Worm (Caenorhabditis elegans) whole organism, L4 larva: ENCODE results near the gene F19H8.2.
A peak's percentile ranks its signal among the peaks of the same experiment; 100 is the strongest.

Source experiments
- F44E2.7 ChIP-seq: fragments of 200-800 bp; sonication (Bioruptor generic); IDR thresholded peaks from 2 replicates; pipeline ENCODE4 v2.1.2; 2022; ENCODE audit warnings: missing genetic modification characterization, missing compliant biosample characterization
- T20F7.1 ChIP-seq: fragments of 200-800 bp; sonication (Bioruptor generic); optimal IDR thresholded peaks from 2 replicates; lab custom pipeline; 2018; ENCODE audit warnings: mild to moderate bottlenecking, missing genetic modification characterization, missing compliant biosample characterization
- Y105C5A.15 ChIP-seq: fragments of 200-800 bp; sonication (Bioruptor generic); IDR thresholded peaks from 2 replicates; pipeline ENCODE4 v1.3.6; 2022; ENCODE audit warnings: missing genetic modification characterization, missing compliant biosample characterization
- Y75B8A.6 ChIP-seq: fragments of 200-800 bp; sonication (Bioruptor generic); IDR thresholded peaks from 2 replicates; pipeline ENCODE4 v1.3.6; 2022; ENCODE audit warnings: missing genetic modification reagents, missing genetic modification characterization, missing compliant biosample characterization
- aha-1 ChIP-seq: fragments of 150-350 bp; peaks from one replicate; lab custom pipeline; 2014; ENCODE audit warnings: missing biosample characterization, missing genetic modification characterization
- ama-1 ChIP-seq: fragments of 150-350 bp; optimal IDR thresholded peaks from 2 replicates; lab custom pipeline; 2014; ENCODE audit warnings: inconsistent platforms, mixed read lengths
- arid-1 ChIP-seq: fragments of 200-800 bp; sonication (Bioruptor generic); conservative IDR thresholded peaks from 2 replicates; pipeline ENCODE4 v1.3.6; 2022; ENCODE audit warnings: missing genetic modification reagents, missing genetic modification characterization, missing compliant biosample characterization
- ceh-20 ChIP-seq: fragments of 200-800 bp; sonication (Bioruptor generic); IDR thresholded peaks from 2 replicates; pipeline ENCODE4 v1.3.6; 2022; ENCODE audit warnings: missing genetic modification reagents, missing genetic modification characterization, missing compliant biosample characterization
- cey-2 ChIP-seq: sonication (generic microtip); optimal IDR thresholded peaks from 3 replicates; lab custom pipeline; 2017; ENCODE audit warnings: missing genetic modification characterization, mild to moderate bottlenecking, missing compliant biosample characterization, antibody characterized with exemption, borderline replicate concordance; ENCODE audit not compliant: insufficient read depth
- ctbp-1 ChIP-seq: fragments of 200-800 bp; sonication (Bioruptor generic); IDR thresholded peaks from 2 replicates; pipeline ENCODE4 v1.3.6; 2022; ENCODE audit warnings: missing genetic modification reagents, missing genetic modification characterization, missing compliant biosample characterization
- daf-16 ChIP-seq, 3 experiments: sonication (generic microtip); optimal IDR thresholded peaks; 2 replicates each; lab custom pipeline; 2016 to 2017; ENCODE audit warnings: missing genetic modification characterization in 3 of 3, missing genetic modification reagents in 3 of 3, mild to moderate bottlenecking in 2 of 3, missing compliant biosample characterization in 2 of 3, missing biosample characterization in 1 of 3, moderate library complexity in 1 of 3
- daf-19 ChIP-seq: fragments of 200-800 bp; sonication (Bioruptor generic); conservative IDR thresholded peaks from 2 replicates; pipeline ENCODE4 v1.3.6; 2022; ENCODE audit warnings: missing genetic modification characterization, missing compliant biosample characterization
- daf-8 ChIP-seq: fragments of 200-800 bp; sonication (Bioruptor generic); IDR thresholded peaks from 2 replicates; pipeline ENCODE4 v1.3.6; 2022; ENCODE audit warnings: missing genetic modification characterization, missing compliant biosample characterization
- dmd-6 ChIP-seq: fragments of 200-800 bp; sonication (Bioruptor generic); IDR thresholded peaks from 2 replicates; pipeline ENCODE4 v1.3.6; 2022; ENCODE audit warnings: missing genetic modification reagents, missing genetic modification characterization, missing compliant biosample characterization
- duxl-1 ChIP-seq: sonication (generic microtip); optimal IDR thresholded peaks from 2 replicates; lab custom pipeline; 2016; ENCODE audit warnings: mild to moderate bottlenecking, missing genetic modification characterization, moderate library complexity, missing compliant biosample characterization; ENCODE audit not compliant: poor library complexity
- dve-1 ChIP-seq: sonication (generic microtip); optimal IDR thresholded peaks from 2 replicates; lab custom pipeline; 2017; ENCODE audit warnings: antibody characterized with exemption, mild to moderate bottlenecking, missing genetic modification characterization, missing compliant biosample characterization; ENCODE audit not compliant: insufficient read depth
- hif-1 ChIP-seq, 2 experiments: sonication (generic microtip); optimal IDR thresholded peaks; 2 replicates each; lab custom pipeline; 2016 to 2017; ENCODE audit warnings: missing compliant biosample characterization in 2 of 2, missing genetic modification characterization in 2 of 2, missing genetic modification reagents in 2 of 2, missing genotype in 2 of 2, mild to moderate bottlenecking in 1 of 2
- hlh-30 ChIP-seq: sonication (generic microtip); optimal IDR thresholded peaks from 2 replicates; lab custom pipeline; 2017; ENCODE audit warnings: antibody characterized with exemption, mild to moderate bottlenecking, missing genetic modification characterization, missing compliant biosample characterization; ENCODE audit not compliant: insufficient read depth
- lin-13 ChIP-seq: fragments of 150-350 bp; optimal IDR thresholded peaks from 2 replicates; lab custom pipeline; 2014; ENCODE audit warnings: missing biosample characterization, missing genetic modification reagents, missing genetic modification characterization
- lsy-2 ChIP-seq, 2 experiments: fragments of 150-350 bp in 1 of 2; sonication (generic microtip) in 1 of 2; optimal IDR thresholded peaks; 2 replicates each; lab custom pipeline; 2014 to 2017; ENCODE audit warnings: missing biosample characterization in 2 of 2, missing genetic modification characterization in 2 of 2
- madf-9 ChIP-seq: fragments of 200-800 bp; sonication (Bioruptor generic); conservative IDR thresholded peaks from 2 replicates; pipeline ENCODE4 v1.3.6; 2022; ENCODE audit warnings: missing genetic modification reagents, missing genetic modification characterization, missing compliant biosample characterization
- mdl-1 ChIP-seq, 2 experiments: fragments of 150-350 bp in 1 of 2; sonication (generic microtip) in 1 of 2; optimal IDR thresholded peaks; 2 replicates each; lab custom pipeline; 2014 to 2017; ENCODE audit warnings: missing biosample characterization in 2 of 2, missing genetic modification characterization in 2 of 2
- mep-1 ChIP-seq: fragments of 150-350 bp; sonication (generic microtip); optimal IDR thresholded peaks from 3 replicates; lab custom pipeline; 2014; ENCODE audit warnings: missing biosample characterization, missing genetic modification characterization
- mes-2 ChIP-seq: sonication (generic microtip); optimal IDR thresholded peaks from 2 replicates; lab custom pipeline; 2016; ENCODE audit warnings: missing genotype, mild to moderate bottlenecking, missing genetic modification characterization, missing compliant biosample characterization; ENCODE audit not compliant: poor library complexity, severe bottlenecking
- mxl-2 ChIP-seq: fragments of 200-800 bp; sonication (Bioruptor generic); conservative IDR thresholded peaks from 2 replicates; pipeline ENCODE4 v1.3.6; 2022; ENCODE audit warnings: missing genetic modification reagents, missing genetic modification characterization, missing compliant biosample characterization
- mxl-3 ChIP-seq: fragments of 200-800 bp; sonication (Bioruptor generic); optimal IDR thresholded peaks from 2 replicates; lab custom pipeline; 2018; ENCODE audit warnings: mild to moderate bottlenecking, missing genetic modification characterization, missing compliant biosample characterization
- nhr-102 ChIP-seq: sonication (generic microtip); optimal IDR thresholded peaks from 2 replicates; lab custom pipeline; 2016; ENCODE audit warnings: mild to moderate bottlenecking, missing genetic modification characterization, moderate library complexity, missing compliant biosample characterization
- nhr-237 ChIP-seq: sonication (generic microtip); optimal IDR thresholded peaks from 2 replicates; lab custom pipeline; 2017; ENCODE audit warnings: missing biosample characterization, missing genetic modification characterization
- nhr-41 ChIP-seq: fragments of 200-800 bp; sonication (Bioruptor generic); IDR thresholded peaks from 2 replicates; pipeline ENCODE4 v1.3.6; 2022; ENCODE audit warnings: missing genetic modification reagents, missing genetic modification characterization, missing compliant biosample characterization
- nhr-42 ChIP-seq: fragments of 200-800 bp; sonication (Bioruptor generic); IDR thresholded peaks from 2 replicates; pipeline ENCODE4 v1.3.6; 2022; ENCODE audit warnings: missing genetic modification characterization, missing compliant biosample characterization
- nhr-6 ChIP-seq: fragments of 150-350 bp; optimal IDR thresholded peaks from 2 replicates; lab custom pipeline; 2014; ENCODE audit warnings: missing biosample characterization, missing genetic modification characterization
- nhr-77 ChIP-seq: fragments of 150-350 bp; optimal IDR thresholded peaks from 2 replicates; lab custom pipeline; 2014; ENCODE audit warnings: missing biosample characterization, missing genetic modification characterization
- php-3 ChIP-seq: fragments of 200-800 bp; sonication (Bioruptor generic); IDR thresholded peaks from 2 replicates; pipeline ENCODE4 v1.3.6; 2022; ENCODE audit warnings: missing genetic modification reagents, missing genetic modification characterization, missing compliant biosample characterization
- pqm-1 ChIP-seq: sonication (generic microtip); optimal IDR thresholded peaks from 2 replicates; lab custom pipeline; 2017; ENCODE audit warnings: missing biosample characterization, missing genetic modification characterization
- saeg-2 ChIP-seq: fragments of 200-800 bp; sonication (Bioruptor generic); IDR thresholded peaks from 2 replicates; pipeline ENCODE4 v1.3.6; 2022; ENCODE audit warnings: missing genetic modification reagents, missing genetic modification characterization, missing compliant biosample characterization
- sdz-12 ChIP-seq: fragments of 200-800 bp; sonication (Bioruptor generic); optimal IDR thresholded peaks from 2 replicates; lab custom pipeline; 2018; ENCODE audit warnings: mild to moderate bottlenecking, missing genetic modification characterization, missing compliant biosample characterization
- set-16 ChIP-seq: fragments of 200-800 bp; sonication (Bioruptor generic); IDR thresholded peaks from 2 replicates; pipeline ENCODE4 v1.3.6; 2022; ENCODE audit warnings: missing genetic modification reagents, missing genetic modification characterization, missing compliant biosample characterization
- snpc-1.2 ChIP-seq: fragments of 200-800 bp; sonication (Bioruptor generic); IDR thresholded peaks from 2 replicates; pipeline ENCODE4 v1.3.6; 2022; ENCODE audit warnings: missing genetic modification reagents, missing genetic modification characterization, missing compliant biosample characterization
- snpc-4 ChIP-seq: fragments of 150-350 bp; optimal IDR thresholded peaks from 2 replicates; lab custom pipeline; 2014; ENCODE audit warnings: missing biosample characterization, missing genetic modification characterization
- tra-1 ChIP-seq: fragments of 200-800 bp; sonication (Bioruptor generic); IDR thresholded peaks from 2 replicates; pipeline ENCODE4 v1.3.6; 2022; ENCODE audit warnings: missing genetic modification reagents, missing genetic modification characterization, missing compliant biosample characterization
- unc-130 ChIP-seq: sonication (generic microtip); optimal IDR thresholded peaks from 2 replicates; lab custom pipeline; 2016; ENCODE audit warnings: missing genetic modification reagents, missing genetic modification characterization, missing compliant biosample characterization
- unc-39 ChIP-seq: sonication (generic microtip); optimal IDR thresholded peaks from 2 replicates; lab custom pipeline; 2017; ENCODE audit warnings: missing biosample characterization, missing genetic modification characterization
- zfp-3 ChIP-seq: fragments of 200-800 bp; sonication (Bioruptor generic); conservative IDR thresholded peaks from 2 replicates; pipeline ENCODE4 v1.3.6; 2022; ENCODE audit warnings: missing genetic modification reagents, missing genetic modification characterization, missing compliant biosample characterization
- zip-11 ChIP-seq: fragments of 200-800 bp; sonication (Bioruptor generic); IDR thresholded peaks from 2 replicates; pipeline ENCODE4 v1.3.6; 2022; ENCODE audit warnings: missing genetic modification characterization, missing compliant biosample characterization

Gene F19H8.2

ce11 chrII:14602735-14603134 lies 2.9 kb downstream of the F19H8.2 start:
- no peak for TF ChIP-seq nhr-102 (tag; lab: Kevin White, UChicago)
- TF ChIP-seq lin-13, result no peak
- peak; percentile 96 for TF ChIP-seq aha-1
- peak; percentile 34 for TF ChIP-seq ama-1 (lab: Kevin White, UChicago)
- 0 out of 2 replicates have a peak, but pooled peaks have one; percentile 27 for TF ChIP-seq php-3 (GFP tag; lab: Robert Waterston, UW)

ce11 chrII:14600852-14601313 lies 4.8 kb downstream of the F19H8.2 start, which contains the start of gene tps-2:
Gene tps-2, plus strand, starts transcription at chrII:14600902.
- TF ChIP-seq ctbp-1 (peak; percentile 29; the same call in 1 of the 2 replicates), mep-1 (tag; lab: Kevin White, UChicago) (peak; percentile 9), cey-2 (tag; lab: Kevin White, UChicago) (no peak), sdz-12 (peak; percentile 28), duxl-1 (tag; lab: Kevin White, UChicago) (no peak), mxl-2 (no peak), T20F7.1 (GFP tag; lab: Kevin White, UChicago) (peak; percentile 0), arid-1 (peak; percentile 12; the same call in 1 of the 2 replicates), unc-130 (no peak), set-16 (no peak), Y105C5A.15 (0 out of 2 replicates have a peak, but pooled peaks have one; percentile 28), snpc-1.2 (GFP tag; lab: Robert Waterston, UW) (no peak), aha-1 (peak; percentile 96), Y75B8A.6 (GFP tag; lab: Robert Waterston, UW) (peak; percentile 5; the same call in 1 of the 2 replicates), lsy-2 (tag; optimal IDR thresholded peaks at IDR 0.05; lab: Kevin White, UChicago) (peak in 1 of 2 experiments; percentile 18), mxl-3 (GFP tag; lab: Kevin White, UChicago) (no peak)

ce11 chrII:14599933-14600630 lies 5.6 kb downstream of the F19H8.2 start:
- TF ChIP-seq nhr-77 (peak; percentile 87), snpc-4 (tag; lab: Kevin White, UChicago) (no peak), madf-9 (0 out of 2 replicates have a peak, but pooled peaks have one; percentile 10), pqm-1 (peak; percentile 61), hif-1 (tag; optimal IDR thresholded peaks at IDR 0.05; lab: Kevin White, UChicago) (peak in 1 of 2 experiments; percentile 28), tra-1 (GFP tag; lab: Robert Waterston, UW) (no peak), set-16 (no peak), nhr-6 (peak; percentile 1), zip-11 (GFP tag; lab: Robert Waterston, UW) (0 out of 2 replicates have a peak, but pooled peaks have one; percentile 30), saeg-2 (GFP tag; lab: Robert Waterston, UW) (0 out of 2 replicates have a peak, but pooled peaks have one; percentile 57), dmd-6 (GFP tag; lab: Robert Waterston, UW) (peak; percentile 40), ceh-20 (GFP tag; lab: Robert Waterston, UW) (no peak; the same call in 1 of the 2 replicates), mes-2 (peak; percentile 22), zfp-3 (GFP tag; lab: Robert Waterston, UW) (peak; percentile 74), lsy-2 (tag; optimal IDR thresholded peaks at IDR 0.05; lab: Kevin White, UChicago) (peak in 1 of 2 experiments; percentile 33), aha-1 (peak; percentile 97), nhr-42 (GFP tag; lab: Robert Waterston, UW) (no peak), unc-39 (tag; lab: Kevin White, UChicago) (no peak), mdl-1 (tag; optimal IDR thresholded peaks at IDR 0.05; lab: Kevin White, UChicago) (peak in 1 of 2 experiments; percentile 66), F44E2.7 (no peak), mxl-3 (GFP tag; lab: Kevin White, UChicago) (peak; percentile 28), daf-8 (no peak), php-3 (GFP tag; lab: Robert Waterston, UW) (peak; percentile 74; the same call in 1 of the 2 replicates), nhr-41 (GFP tag; lab: Robert Waterston, UW) (no peak), daf-16 (GFP tag; optimal IDR thresholded peaks at IDR 0.05; lab: Kevin White, UChicago) (no peak), daf-16 (tag; optimal IDR thresholded peaks at IDR 0.05; lab: Kevin White, UChicago) (peak; percentile 71), nhr-237 (no peak), mep-1 (tag; lab: Kevin White, UChicago) (peak; percentile 14), dve-1 (peak; percentile 15), hlh-30 (tag; lab: Kevin White, UChicago) (peak; percentile 32), daf-19 (no peak)
